Worm (Caenorhabditis elegans): ENCODE data around the gene D1005.6.

Gene D1005.6

ce11 chrX:1450352-1450818 is 14.2 kb downstream of the D1005.6 start, which contains the start of gene W05H7.1:
Gene W05H7.1 (plus strand): TSS chrX:1450768.
- no peak for TF ChIP-seq syd-9 (tag; optimal IDR thresholded peaks at IDR 0.05)
- no peak for TF ChIP-seq nhr-11 (tag; optimal IDR thresholded peaks at IDR 0.05)
- TF ChIP-seq pha-4 (tag; optimal IDR thresholded peaks at IDR 0.05) = no peak
- TF ChIP-seq K02D7.2 (tag; optimal IDR thresholded peaks at IDR 0.05) = no peak
- no peak for TF ChIP-seq pros-1 (tag; optimal IDR thresholded peaks at IDR 0.05)
- TF ChIP-seq gmeb-2 (tag; optimal IDR thresholded peaks at IDR 0.05) = no peak
- peak; percentile 60 for TF ChIP-seq tbx-2 (tag; optimal IDR thresholded peaks at IDR 0.05)
- no peak for TF ChIP-seq pat-9 (tag; optimal IDR thresholded peaks at IDR 0.05)
- TF ChIP-seq K09A11.1 (tag; optimal IDR thresholded peaks at IDR 0.05; ENCODE audit: insufficient read depth) = no peak
- peak; percentile 63 for TF ChIP-seq sdc-2 (tag; optimal IDR thresholded peaks at IDR 0.05)
- no peak for TF ChIP-seq npax-4 (tag; optimal IDR thresholded peaks at IDR 0.05)
- TF ChIP-seq T23F11.4 (GFP tag; optimal IDR thresholded peaks at IDR 0.05) = no peak
- TF ChIP-seq nfya-1 (tag; optimal IDR thresholded peaks at IDR 0.05) = peak; percentile 34
- TF ChIP-seq ceh-48 (tag; optimal IDR thresholded peaks at IDR 0.05) = peak; percentile 70
- peak; percentile 14 for TF ChIP-seq rnt-1 (tag; optimal IDR thresholded peaks at IDR 0.05)
- no peak for TF ChIP-seq madf-2 (tag; optimal IDR thresholded peaks at IDR 0.05)
- peak; percentile 35 for TF ChIP-seq ceh-31 (tag; optimal IDR thresholded peaks at IDR 0.05)
- peak; percentile 4 for TF ChIP-seq ceh-18 (tag; optimal IDR thresholded peaks at IDR 0.05)
- TF ChIP-seq fkh-10 (GFP tag; optimal IDR thresholded peaks at IDR 0.05) = no peak
- no peak for TF ChIP-seq ceh-45 (GFP tag; IDR thresholded peaks at IDR 0.05)

- TF ChIP-seq elt-4 (tag; optimal IDR thresholded peaks at IDR 0.05) (no peak), ceh-2 (tag; optimal IDR thresholded peaks at IDR 0.05) (peak; percentile 23), hlh-15 (tag; optimal IDR thresholded peaks at IDR 0.05) (no peak), ceh-24 (tag; optimal IDR thresholded peaks at IDR 0.05) (no peak), gmeb-2 (tag; optimal IDR thresholded peaks at IDR 0.05) (no peak), unc-86 (tag; optimal IDR thresholded peaks at IDR 0.05) (peak; percentile 25), tbx-7 (tag; optimal IDR thresholded peaks at IDR 0.05) (no peak), madf-2 (tag; optimal IDR thresholded peaks at IDR 0.05) (peak; percentile 8), hlh-8 (tag; optimal IDR thresholded peaks at IDR 0.05) (peak; percentile 32), ahr-1 (tag; optimal IDR thresholded peaks at IDR 0.05) (no peak), fkh-6 (tag; optimal IDR thresholded peaks at IDR 0.05) (no peak), pat-9 (tag; optimal IDR thresholded peaks at IDR 0.05) (no peak), ref-2 (tag; optimal IDR thresholded peaks at IDR 0.05) (peak; percentile 86), syd-9 (tag; optimal IDR thresholded peaks at IDR 0.05) (peak; percentile 42), sox-4 (tag; optimal IDR thresholded peaks at IDR 0.05) (no peak), rnt-1 (tag; optimal IDR thresholded peaks at IDR 0.05) (peak; percentile 67), Y22D7AL.16 (tag; optimal IDR thresholded peaks at IDR 0.05) (no peak), nhr-11 (tag; optimal IDR thresholded peaks at IDR 0.05) (no peak), che-1 (tag; optimal IDR thresholded peaks at IDR 0.05) (no peak), K09A11.1 (tag; optimal IDR thresholded peaks at IDR 0.05; ENCODE audit: insufficient read depth) (no peak), fax-1 (tag; optimal IDR thresholded peaks at IDR 0.05) (no peak), pha-4 (tag; optimal IDR thresholded peaks at IDR 0.05) (no peak), hlh-13 (GFP tag; optimal IDR thresholded peaks at IDR 0.05) (no peak), ceh-45 (GFP tag; IDR thresholded peaks at IDR 0.05) (no peak), tbx-2 (tag; optimal IDR thresholded peaks at IDR 0.05) (peak; percentile 79), pros-1 (tag; optimal IDR thresholded peaks at IDR 0.05) (peak; percentile 75), dmd-4 (tag; optimal IDR thresholded peaks at IDR 0.05; ENCODE audit: borderline replicate concordance) (peak; percentile 40), ceh-30 (tag; optimal IDR thresholded peaks at IDR 0.05) (peak; percentile 54), odd-2 (tag; optimal IDR thresholded peaks at IDR 0.05) (no peak), lim-6 (tag; optimal IDR thresholded peaks at IDR 0.05) (peak; percentile 29), ceh-34 (tag; optimal IDR thresholded peaks at IDR 0.05) (peak; percentile 87), pha-2 (tag; optimal IDR thresholded peaks at IDR 0.05) (peak; percentile 31), ceh-6 (GFP tag; optimal IDR thresholded peaks at IDR 0.05) (no peak), ama-1 (optimal IDR thresholded peaks at IDR 0.05) (peak; percentile 49), ceh-19 (GFP tag; optimal IDR thresholded peaks at IDR 0.05) (no peak), eyg-1 (tag; optimal IDR thresholded peaks at IDR 0.05) (no peak), F13H6.1 (tag; optimal IDR thresholded peaks at IDR 0.05) (peak; percentile 82), C08G9.2 (tag; optimal IDR thresholded peaks at IDR 0.05) (peak; percentile 38), ceh-31 (tag; optimal IDR thresholded peaks at IDR 0.05) (peak; percentile 90), pqm-1 (tag; optimal IDR thresholded peaks at IDR 0.05) (peak; percentile 67), mec-3 (tag; optimal IDR thresholded peaks at IDR 0.05; ENCODE audit: borderline replicate concordance) (no peak), T23F11.4 (GFP tag; optimal IDR thresholded peaks at IDR 0.05) (no peak)
Measured at ce11 chrX:1446593-1447141, 17.9 kb downstream of the D1005.6 start, which contains the start of gene zfp-3. Gene zfp-3 (minus strand): TSS chrX:1446643.

Data from whole organism, late embryonic.